Worm (Caenorhabditis elegans): Measurements from ENCODE around the gene Y57G11B.3.

Gene Y57G11B.3

ce11 chrIV:14613375-14613774 lies 39.2 kb upstream of the Y57G11B.3 start:
- TF ChIP-seq ceh-44 (GFP tag; IDR thresholded peaks at IDR 0.05) (no peak), zip-2 (tag; optimal IDR thresholded peaks at IDR 0.05) (no peak), nhr-11 (tag; optimal IDR thresholded peaks at IDR 0.05) (peak; percentile 33), unc-62 (GFP tag; optimal IDR thresholded peaks at IDR 0.05 in 1 of 2) (peak in 1 of 2 experiments; percentile 71), unc-62 (tag; optimal IDR thresholded peaks at IDR 0.05) (no peak), aha-1 (tag) (peak; percentile 64)

ce11 chrIV:14612547-14613329 lies 38.6 kb upstream of the Y57G11B.3 start:
- TF ChIP-seq pha-4 (GFP tag; IDR thresholded peaks at IDR 0.05) (no peak), pha-4 (tag; optimal IDR thresholded peaks at IDR 0.05) (peak; percentile 35), nhr-48 (tag; optimal IDR thresholded peaks at IDR 0.05) (peak; percentile 73), mep-1 (tag; optimal IDR thresholded peaks at IDR 0.05) (peak; percentile 64), mes-2 (tag; optimal IDR thresholded peaks at IDR 0.05; ENCODE audit: poor library complexity, severe bottlenecking) (peak; percentile 46), cey-2 (tag; optimal IDR thresholded peaks at IDR 0.05; ENCODE audit: borderline replicate concordance, insufficient read depth) (peak; percentile 12), dve-1 (tag; optimal IDR thresholded peaks at IDR 0.05; ENCODE audit: insufficient read depth) (peak; percentile 67), lin-1 (GFP tag; IDR thresholded peaks at IDR 0.05) (peak; percentile 7; the same call in 1 of the 2 replicates), daf-8 (GFP tag; IDR thresholded peaks at IDR 0.05) (no peak), rbr-2 (tag; optimal IDR thresholded peaks at IDR 0.05) (peak; percentile 1), lsy-2 (tag; optimal IDR thresholded peaks at IDR 0.05) (peak; percentile 22 to 33), aha-1 (tag) (peak; percentile 94), ztf-7 (tag; optimal IDR thresholded peaks at IDR 0.05) (peak; percentile 45), nhr-76 (tag; optimal IDR thresholded peaks at IDR 0.05) (peak; percentile 31), mdl-1 (tag; optimal IDR thresholded peaks at IDR 0.05) (peak; percentile 39 to 67), daf-16 (GFP tag; optimal IDR thresholded peaks at IDR 0.05) (no peak), daf-16 (tag; optimal IDR thresholded peaks at IDR 0.05) (peak; percentile 93), mxl-2 (GFP tag; conservative IDR thresholded peaks at IDR 0.05) (no peak), nhr-10 (tag; optimal IDR thresholded peaks at IDR 0.05) (peak; percentile 46), dmd-8 (GFP tag; IDR thresholded peaks at IDR 0.05) (no peak), saeg-2 (GFP tag; IDR thresholded peaks at IDR 0.05) (no peak), hmg-1.1 (GFP tag; IDR thresholded peaks at IDR 0.05) (no peak), nhr-77 (tag; optimal IDR thresholded peaks at IDR 0.05) (peak; percentile 51), Y105C5A.15 (GFP tag; IDR thresholded peaks at IDR 0.05) (no peak), dpl-1 (GFP tag; optimal IDR thresholded peaks at IDR 0.05) (no peak), ceh-82 (tag; optimal IDR thresholded peaks at IDR 0.05) (no peak), dmd-6 (GFP tag; IDR thresholded peaks at IDR 0.05) (peak; percentile 90), nhr-6 (tag; optimal IDR thresholded peaks at IDR 0.05) (peak; percentile 31), hif-1 (tag; optimal IDR thresholded peaks at IDR 0.05) (peak in 1 of 2 experiments; percentile 91), F26F4.8 (GFP tag; conservative IDR thresholded peaks at IDR 0.05) (no peak), hlh-30 (tag; optimal IDR thresholded peaks at IDR 0.05; ENCODE audit: insufficient read depth) (peak; percentile 34), zip-2 (tag; optimal IDR thresholded peaks at IDR 0.05) (peak; percentile 63), mxl-3 (GFP tag; optimal IDR thresholded peaks at IDR 0.05) (peak; percentile 27), unc-62 (GFP tag; optimal IDR thresholded peaks at IDR 0.05 in 1 of 2) (peak in 1 of 2 experiments; percentile 96), unc-62 (tag; optimal IDR thresholded peaks at IDR 0.05) (no peak), Y48G9A.11 (GFP tag; IDR thresholded peaks at IDR 0.05) (no peak), daf-19 (GFP tag; conservative IDR thresholded peaks at IDR 0.05) (no peak), nhr-28 (tag; optimal IDR thresholded peaks at IDR 0.05) (peak; percentile 81), ama-1 (optimal IDR thresholded peaks at IDR 0.05) (no peak), nhr-11 (tag; optimal IDR thresholded peaks at IDR 0.05) (peak; percentile 21), F10B5.3 (tag; optimal IDR thresholded peaks at IDR 0.05) (no peak), nhr-111 (GFP tag; optimal IDR thresholded peaks at IDR 0.05) (no peak), lin-29 (GFP tag; IDR thresholded peaks at IDR 0.05) (no peak), lim-7 (GFP tag; IDR thresholded peaks at IDR 0.05) (no peak), hlh-11 (tag; optimal IDR thresholded peaks at IDR 0.05) (peak; percentile 64), gei-8 (GFP tag; optimal IDR thresholded peaks at IDR 0.05) (peak; percentile 33), dmd-9 (GFP tag; IDR thresholded peaks at IDR 0.05) (no peak)

All from whole organism, L4 larva.